Fruit fly (Drosophila melanogaster): ENCODE measurements around the gene Adgf-A.

DNA sequence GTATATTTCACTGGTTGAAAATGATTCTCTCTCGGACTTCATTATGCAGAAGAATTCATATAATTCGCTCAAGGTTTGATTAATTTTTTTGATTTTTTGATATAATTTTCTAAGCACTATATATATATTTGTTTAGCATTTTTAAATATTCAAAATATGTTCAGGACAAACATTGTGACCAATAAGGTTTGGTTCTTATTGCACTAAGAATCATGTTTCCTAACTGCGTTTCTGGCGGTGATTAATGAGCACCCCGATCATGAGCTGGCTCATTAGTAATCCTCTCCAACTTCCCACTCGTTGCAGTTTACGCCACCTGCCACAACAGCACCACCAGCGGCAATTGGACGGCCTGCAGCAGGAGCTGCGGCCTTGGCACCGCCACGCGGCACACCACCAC lies 34.7 kb downstream of the Adgf-A start, which contains the start of gene CG6052:
- TF ChIP-seq fd85E (GFP tag; optimal IDR thresholded peaks at IDR 0.05) (no peak), CG8319 (GFP tag; optimal IDR thresholded peaks at IDR 0.05) (no peak), Sox102F (GFP tag; optimal IDR thresholded peaks at IDR 0.05) (no peak), CG9139 (GFP tag; optimal IDR thresholded peaks at IDR 0.05) (no peak), eg (GFP tag; IDR thresholded peaks at IDR 0.05) (no peak), Lpt (GFP tag; optimal IDR thresholded peaks at IDR 0.05) (no peak), CG3919 (GFP tag; optimal IDR thresholded peaks at IDR 0.05) (no peak), Ets21C (GFP tag; optimal IDR thresholded peaks at IDR 0.05) (no peak)

All from whole organism, prepupa.